Worm (Caenorhabditis elegans) whole organism, L3 larva: ENCODE data around the gene F46G10.2.
A peak's percentile ranks its signal among the peaks of the same experiment; 100 is the strongest.

Experiments
- aly-2 ChIP-seq: fragments of 150-350 bp; optimal IDR thresholded peaks from 2 replicates; lab custom pipeline; 2014; ENCODE audit warnings: missing biosample characterization, missing genetic modification characterization
- ceh-16 ChIP-seq: sonication (generic microtip); optimal IDR thresholded peaks from 2 replicates; lab custom pipeline; 2017; ENCODE audit warnings: missing biosample characterization, missing genetic modification characterization
- ceh-28 ChIP-seq: fragments of 150-350 bp; optimal IDR thresholded peaks from 2 replicates; lab custom pipeline; 2014; ENCODE audit warnings: missing biosample characterization, missing genetic modification reagents, missing genetic modification characterization
- ceh-82 ChIP-seq: fragments of 150-350 bp; optimal IDR thresholded peaks from 2 replicates; lab custom pipeline; 2014; ENCODE audit warnings: missing biosample characterization, missing genetic modification characterization
- daf-12 ChIP-seq: fragments of 150-350 bp; optimal IDR thresholded peaks from 2 replicates; lab custom pipeline; 2014; ENCODE audit warnings: missing biosample characterization, missing genetic modification reagents, missing genetic modification characterization
- egl-27 ChIP-seq: sonication (generic microtip); optimal IDR thresholded peaks from 4 replicates; lab custom pipeline; 2017; ENCODE audit warnings: missing biosample characterization, missing genetic modification reagents, missing genetic modification characterization
- elt-1 ChIP-seq: fragments of 150-350 bp; optimal IDR thresholded peaks from 2 replicates; lab custom pipeline; 2014; ENCODE audit warnings: missing biosample characterization, missing genetic modification characterization
- elt-2 ChIP-seq: sonication (generic microtip); optimal IDR thresholded peaks from 2 replicates; lab custom pipeline; 2016; ENCODE audit warnings: missing genetic modification reagents, mild to moderate bottlenecking, missing genetic modification characterization, missing compliant biosample characterization
- elt-3 ChIP-seq, 3 experiments: fragments of 150-350 bp in 1 of 3; sonication (generic microtip) in 2 of 3; optimal IDR thresholded peaks; 2 replicates in 2 of 3; 4 replicates in 1 of 3; lab custom pipeline; 2014 to 2017; ENCODE audit warnings: missing biosample characterization in 3 of 3, missing genetic modification characterization in 3 of 3
- fkh-10 ChIP-seq: sonication (generic microtip); optimal IDR thresholded peaks from 2 replicates; lab custom pipeline; 2017; ENCODE audit warnings: missing biosample characterization, missing genetic modification reagents, missing genetic modification characterization
- fkh-2 ChIP-seq: fragments of 150-350 bp; optimal IDR thresholded peaks from 2 replicates; lab custom pipeline; 2014; ENCODE audit warnings: missing biosample characterization, missing genetic modification reagents, missing genetic modification characterization
- hmg-11 ChIP-seq: sonication (generic microtip); optimal IDR thresholded peaks from 2 replicates; lab custom pipeline; 2016; ENCODE audit warnings: missing genetic modification characterization, missing compliant biosample characterization
- lin-39 ChIP-seq: fragments of 150-350 bp; optimal IDR thresholded peaks from 2 replicates; lab custom pipeline; 2018; ENCODE audit warnings: missing biosample characterization, missing genetic modification reagents, missing genetic modification characterization
- lsy-12 ChIP-seq: sonication (generic microtip); optimal IDR thresholded peaks from 2 replicates; lab custom pipeline; 2016; ENCODE audit warnings: mild to moderate bottlenecking, missing genetic modification characterization, missing compliant biosample characterization
- mdl-1 ChIP-seq: fragments of 150-350 bp; optimal IDR thresholded peaks from 2 replicates; lab custom pipeline; 2014; ENCODE audit warnings: missing biosample characterization, missing genetic modification characterization
- mml-1 ChIP-seq: fragments of 150-350 bp; sonication (generic microtip); optimal IDR thresholded peaks from 3 replicates; lab custom pipeline; 2014; ENCODE audit warnings: missing biosample characterization, missing genetic modification characterization
- nfya-1 ChIP-seq: sonication (generic microtip); optimal IDR thresholded peaks from 2 replicates; lab custom pipeline; 2017; ENCODE audit warnings: missing genetic modification characterization, mild to moderate bottlenecking, missing compliant biosample characterization, antibody characterized with exemption, moderate library complexity; ENCODE audit not compliant: insufficient read depth
- nhr-11 ChIP-seq: fragments of 150-350 bp; optimal IDR thresholded peaks from 2 replicates; lab custom pipeline; 2014; ENCODE audit warnings: missing biosample characterization, missing genetic modification characterization
- nhr-12 ChIP-seq: fragments of 150-350 bp; optimal IDR thresholded peaks from 2 replicates; lab custom pipeline; 2014; ENCODE audit warnings: missing biosample characterization, missing genetic modification characterization
- nhr-23 ChIP-seq: fragments of 150-350 bp; optimal IDR thresholded peaks from 2 replicates; lab custom pipeline; 2014; ENCODE audit warnings: missing biosample characterization, missing genetic modification reagents, missing genetic modification characterization
- nhr-237 ChIP-seq: fragments of 150-350 bp; optimal IDR thresholded peaks from 2 replicates; lab custom pipeline; 2014; ENCODE audit warnings: missing biosample characterization, missing genetic modification characterization
- nhr-28 ChIP-seq: fragments of 150-350 bp; optimal IDR thresholded peaks from 2 replicates; lab custom pipeline; 2014; ENCODE audit warnings: missing biosample characterization, missing genetic modification characterization
- nhr-67 ChIP-seq: fragments of 150-350 bp; optimal IDR thresholded peaks from 2 replicates; lab custom pipeline; 2014; ENCODE audit warnings: missing biosample characterization, missing genetic modification characterization
- pha-4 ChIP-seq: fragments of 150-350 bp; optimal IDR thresholded peaks from 2 replicates; lab custom pipeline; 2014; ENCODE audit warnings: missing biosample characterization, missing genetic modification reagents, missing genetic modification characterization
- pqm-1 ChIP-seq: fragments of 150-350 bp; optimal IDR thresholded peaks from 2 replicates; lab custom pipeline; 2017; ENCODE audit warnings: missing biosample characterization, missing genetic modification characterization, inconsistent platforms
- tbx-2 ChIP-seq: sonication (generic microtip); optimal IDR thresholded peaks from 2 replicates; lab custom pipeline; 2016; ENCODE audit warnings: mild to moderate bottlenecking, missing genetic modification characterization, missing compliant biosample characterization
- zag-1 ChIP-seq: fragments of 150-350 bp; optimal IDR thresholded peaks from 2 replicates; lab custom pipeline; 2014; ENCODE audit warnings: missing biosample characterization, missing genetic modification characterization
- ztf-4 ChIP-seq: fragments of 150-350 bp; optimal IDR thresholded peaks from 2 replicates; lab custom pipeline; 2014; ENCODE audit warnings: missing biosample characterization, missing genetic modification characterization

The F46G10.2 gene

DNA sequence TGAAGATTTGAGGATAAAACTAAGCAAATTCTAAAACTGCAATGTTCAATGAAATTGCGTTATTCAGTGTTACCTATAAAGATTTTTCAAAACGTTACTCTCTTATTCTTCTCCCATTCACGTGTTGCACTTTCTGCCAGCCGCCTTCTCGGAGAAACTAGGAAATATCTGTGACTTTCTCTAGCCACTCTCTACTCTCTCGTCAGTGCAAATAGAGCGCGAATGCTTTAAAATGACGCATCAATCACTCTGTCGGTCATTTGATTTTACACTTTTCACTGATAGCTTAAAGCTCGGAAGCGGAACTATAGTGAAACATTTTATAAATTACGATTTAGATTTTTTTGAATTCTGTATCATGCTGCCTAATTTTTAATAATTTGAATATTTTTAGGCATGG is 6.1 kb downstream of the F46G10.2 start (continued):
- TF ChIP-seq egl-27 (tag; lab: Kevin White, UChicago) (no peak), ceh-82 (no peak), ceh-28 (tag; lab: Kevin White, UChicago) (peak; percentile 59), lsy-12 (no peak), zag-1 (no peak), elt-1 (tag; lab: Kevin White, UChicago) (no peak), lin-39 (tag; lab: Kevin White, UChicago) (peak; percentile 98), nhr-23 (tag; lab: Kevin White, UChicago) (peak; percentile 88), nhr-11 (tag; lab: Kevin White, UChicago) (peak; percentile 52), mml-1 (tag; lab: Kevin White, UChicago) (peak; percentile 74), fkh-2 (tag; lab: Kevin White, UChicago) (no peak), fkh-10 (GFP tag; lab: Kevin White, UChicago) (peak; percentile 24), nhr-237 (tag; lab: Kevin White, UChicago) (no peak)

DNA sequence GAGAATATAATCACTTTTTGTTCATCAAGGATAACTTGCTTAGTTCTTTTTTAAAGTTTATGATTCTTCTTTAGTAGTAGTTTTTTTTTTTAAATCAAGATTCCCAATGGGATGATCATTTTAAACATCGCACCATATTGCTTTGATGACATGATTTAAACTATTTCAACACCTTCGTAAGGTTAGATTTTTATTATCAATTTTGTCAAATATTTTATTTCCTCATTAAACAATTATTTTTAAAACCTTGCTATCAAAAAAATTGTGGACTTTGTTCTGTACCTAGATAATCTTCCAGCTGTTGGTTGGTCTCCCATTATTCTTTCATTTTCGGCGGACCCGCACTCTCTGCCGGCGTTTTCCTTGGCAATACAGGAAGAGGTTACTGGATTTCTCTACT is 8.6 kb downstream of the F46G10.2 start, which contains the start of gene sir-2.3:
sir-2.3 (plus strand) TSS at position 301 of the 400 bp plus-strand sequence.
- TF ChIP-seq lsy-12, result no peak
- no peak for TF ChIP-seq ceh-16 (tag; lab: Kevin White, UChicago)
- no peak for TF ChIP-seq pha-4
- no peak for TF ChIP-seq elt-1 (tag; lab: Kevin White, UChicago)
- TF ChIP-seq nhr-67 (tag; lab: Kevin White, UChicago), result no peak
- TF ChIP-seq nhr-237 (tag; lab: Kevin White, UChicago), result no peak
- no peak for TF ChIP-seq daf-12 (tag; lab: Kevin White, UChicago)
- TF ChIP-seq pqm-1 (tag; lab: Kevin White, UChicago), result no peak

ce11 chrX:13333835-13334234 is 11.1 kb downstream of the F46G10.2 start, which contains the start of gene F46G10.4:
F46G10.4 (plus strand) TSS chrX:13334046.
- TF ChIP-seq hmg-11 (tag; lab: Kevin White, UChicago) (no peak), nhr-237 (tag; lab: Kevin White, UChicago) (no peak), nhr-12 (tag; lab: Kevin White, UChicago) (no peak), aly-2 (tag; lab: Kevin White, UChicago) (no peak), nhr-67 (tag; lab: Kevin White, UChicago) (no peak), pqm-1 (tag; lab: Kevin White, UChicago) (peak; percentile 88), elt-2 (tag; lab: Kevin White, UChicago) (peak; percentile 82), pha-4 (peak; percentile 14), lin-39 (tag; lab: Kevin White, UChicago) (no peak)

DNA sequence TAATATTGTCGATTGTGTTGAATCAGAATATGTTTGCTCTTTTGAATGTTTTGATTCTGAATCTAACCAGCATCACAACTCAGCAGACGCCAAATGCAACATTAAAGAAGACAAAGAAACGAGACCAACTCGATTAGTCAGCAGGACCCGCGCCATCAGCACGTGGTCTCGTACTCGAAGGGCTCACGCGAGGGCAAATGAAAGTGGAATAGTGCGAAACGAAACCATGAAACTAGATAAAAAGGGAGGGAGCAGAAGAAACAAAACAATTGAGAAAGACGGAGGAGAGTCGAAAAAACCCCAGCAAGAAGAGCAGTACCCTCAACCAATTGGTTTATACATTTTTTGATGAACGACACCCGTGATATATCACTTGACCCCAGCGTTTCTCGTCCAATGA is 14.2 kb downstream of the F46G10.2 start:
- no peak for TF ChIP-seq mdl-1 (tag; lab: Kevin White, UChicago)
- TF ChIP-seq lin-39 (tag; lab: Kevin White, UChicago), result peak; percentile 44
- TF ChIP-seq, all 47 proteins: peak for 1

DNA sequence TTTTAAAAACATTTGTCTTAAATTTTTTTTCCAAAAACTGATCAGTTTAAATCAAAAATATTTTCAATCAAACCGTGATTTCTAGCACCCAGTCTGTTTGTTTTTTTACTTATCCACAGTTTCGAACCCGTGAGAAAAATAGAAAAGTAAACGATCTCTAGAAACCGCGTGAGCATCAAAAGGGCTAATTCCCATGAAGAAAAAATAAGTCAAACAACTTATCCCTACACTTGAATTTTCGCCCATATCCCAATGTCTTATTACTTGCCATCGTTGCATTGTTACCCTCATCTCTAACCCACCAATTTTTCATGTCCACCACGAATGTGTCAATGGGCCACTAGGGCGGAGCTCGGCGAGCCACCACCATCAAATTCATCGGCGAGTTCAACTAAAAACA is 15.0 kb downstream of the F46G10.2 start, which contains the start of gene ptr-24:
ptr-24 (plus strand) TSS at position 301 of the 400 bp plus-strand sequence.
- TF ChIP-seq nfya-1 (tag; lab: Kevin White, UChicago) (no peak), ceh-28 (tag; lab: Kevin White, UChicago) (no peak), ztf-4 (tag; lab: Kevin White, UChicago) (no peak), ceh-16 (tag; lab: Kevin White, UChicago) (no peak)

DNA sequence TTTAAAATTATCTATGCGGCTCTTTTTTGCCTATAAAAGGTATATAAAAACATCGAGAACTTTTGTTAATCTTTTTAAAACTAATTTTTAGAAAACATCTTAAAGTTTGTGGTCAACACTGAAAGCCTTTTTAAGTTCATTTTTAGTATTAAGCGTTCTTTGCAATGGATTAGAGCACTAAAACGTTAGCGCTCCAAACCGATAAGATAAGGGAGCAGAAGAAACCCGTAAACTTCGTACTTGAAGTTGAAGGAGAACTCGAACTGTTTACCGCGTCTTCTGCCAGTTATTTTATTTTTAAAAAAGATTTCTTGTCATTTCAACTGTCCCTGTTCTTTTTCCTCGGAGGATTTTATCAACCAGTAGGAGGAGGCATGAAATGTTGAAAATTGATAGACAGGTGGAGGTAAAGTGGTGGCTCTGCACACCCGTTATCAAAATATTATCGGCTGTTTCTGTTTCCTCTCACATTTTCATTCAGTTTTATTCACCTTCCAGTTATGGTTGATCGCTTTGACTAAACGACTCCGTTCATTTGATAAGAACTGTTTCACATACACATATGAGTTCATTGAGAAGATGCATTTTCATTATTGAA is 16.4 kb downstream of the F46G10.2 start:
- no peak for TF ChIP-seq tbx-2 (tag; lab: Kevin White, UChicago)
- TF ChIP-seq elt-3 (tag; optimal IDR thresholded peaks at IDR 0.05; lab: Kevin White, UChicago), result no peak
- TF ChIP-seq elt-2 (tag; lab: Kevin White, UChicago), result peak; percentile 75
- TF ChIP-seq nhr-28 (tag; lab: Kevin White, UChicago), result no peak
- TF ChIP-seq nhr-237 (tag; lab: Kevin White, UChicago), result no peak
